Fruit fly (Drosophila melanogaster) whole organism, wandering third instar larva: ENCODE measurements around the gene CG11811.

Experiments
- Abd-B ChIP-seq: fragments of >200 bp; optimal IDR thresholded peaks from 2 replicates; lab custom pipeline; 2017; ENCODE audit warnings: missing biosample characterization, missing genetic modification characterization
- CG32264 ChIP-seq: fragments of 200-800 bp; sonication (Bioruptor generic); optimal IDR thresholded peaks from 2 replicates; lab custom pipeline; 2016; ENCODE audit warnings: missing biosample characterization, missing genetic modification characterization
- CG9705 ChIP-seq: fragments of 200-800 bp; sonication (Bioruptor generic); optimal IDR thresholded peaks from 2 replicates; lab custom pipeline; 2018; ENCODE audit warnings: missing biosample characterization, mild to moderate bottlenecking, missing genetic modification characterization
- CrebA ChIP-seq: fragments of 200-800 bp; sonication (Bioruptor generic); optimal IDR thresholded peaks from 2 replicates; lab custom pipeline; 2016; ENCODE audit warnings: missing biosample characterization, mild to moderate bottlenecking, missing genetic modification characterization, borderline replicate concordance
- Dfd ChIP-seq: fragments of >200 bp; optimal IDR thresholded peaks from 2 replicates; lab custom pipeline; 2017; ENCODE audit warnings: missing biosample characterization, missing genetic modification characterization
- Dif ChIP-seq: fragments of 200-275, 200-300 bp; sonication (Bioruptor generic); optimal IDR thresholded peaks from 2 replicates; lab custom pipeline; 2018; ENCODE audit warnings: missing biosample characterization, missing genetic modification characterization; ENCODE audit not compliant: partially characterized antibody
- GATAd ChIP-seq: sonication (Bioruptor generic); optimal IDR thresholded peaks from 2 replicates; lab custom pipeline; 2016; ENCODE audit warnings: missing biosample characterization, missing genetic modification characterization
- HLH106 ChIP-seq: fragments of 200-800 bp; optimal IDR thresholded peaks from 3 replicates; lab custom pipeline; 2019; ENCODE audit warnings: missing biosample characterization, mild to moderate bottlenecking, missing genetic modification characterization, moderate library complexity
- Hnf4 ChIP-seq: fragments of 200-800 bp; sonication (Bioruptor generic); optimal IDR thresholded peaks from 2 replicates; lab custom pipeline; 2016; ENCODE audit warnings: missing biosample characterization, mild to moderate bottlenecking, missing genetic modification characterization
- Hr78 ChIP-seq: fragments of >200 bp; optimal IDR thresholded peaks from 2 replicates; lab custom pipeline; 2017; ENCODE audit warnings: missing biosample characterization, missing genetic modification characterization
- Hr83 ChIP-seq: fragments of 200-300 bp; sonication (Bioruptor generic); optimal IDR thresholded peaks from 2 replicates; lab custom pipeline; 2016; ENCODE audit warnings: missing biosample characterization, mild to moderate bottlenecking, missing genetic modification characterization, moderate library complexity; ENCODE audit not compliant: poor library complexity, severe bottlenecking
- Jra ChIP-seq: sonication (Bioruptor generic); optimal IDR thresholded peaks from 2 replicates; lab custom pipeline; 2016; ENCODE audit warnings: missing biosample characterization, missing genetic modification characterization
- Mio ChIP-seq: sonication (Bioruptor generic); optimal IDR thresholded peaks from 2 replicates; lab custom pipeline; 2016; ENCODE audit warnings: missing biosample characterization, missing genetic modification characterization
- Myc ChIP-seq: fragments of >200 bp; optimal IDR thresholded peaks from 2 replicates; lab custom pipeline; 2017
- N ChIP-seq: fragments of >200 bp; optimal IDR thresholded peaks from 2 replicates; lab custom pipeline; 2018; ENCODE audit warnings: missing biosample characterization, missing external identifiers, missing genetic modification characterization
- OdsH ChIP-seq: fragments of 200-800 bp; sonication (Bioruptor generic); optimal IDR thresholded peaks from 2 replicates; lab custom pipeline; 2016; ENCODE audit warnings: missing biosample characterization, mild to moderate bottlenecking, missing genetic modification characterization
- Rel ChIP-seq, 2 experiments: fragments of 200-800 bp; sonication (Bioruptor generic) in 1 of 2; optimal IDR thresholded peaks; 2 replicates in 1 of 2; 3 replicates in 1 of 2; lab custom pipeline; 2016 to 2019; ENCODE audit warnings: mild to moderate bottlenecking in 2 of 2, missing biosample characterization in 2 of 2, missing genetic modification characterization in 2 of 2, moderate library complexity in 1 of 2
- Sp1 ChIP-seq: fragments of 200-800 bp; sonication (Bioruptor generic); optimal IDR thresholded peaks from 3 replicates; lab custom pipeline; 2019; ENCODE audit warnings: missing biosample characterization, mild to moderate bottlenecking, missing genetic modification characterization, moderate library complexity
- Vsx2 ChIP-seq: fragments of 200-300, 225-300 bp; sonication (Bioruptor generic); optimal IDR thresholded peaks from 2 replicates; lab custom pipeline; 2018; ENCODE audit warnings: missing biosample characterization, missing genetic modification characterization; ENCODE audit not compliant: partially characterized antibody
- br ChIP-seq: fragments of 200-800 bp; sonication (Bioruptor generic); optimal IDR thresholded peaks from 2 replicates; lab custom pipeline; 2016; ENCODE audit warnings: missing biosample characterization, missing genetic modification characterization
- brk ChIP-seq: fragments of 200-800 bp; sonication (Bioruptor generic); optimal IDR thresholded peaks from 2 replicates; lab custom pipeline; 2016; ENCODE audit warnings: missing biosample characterization, mild to moderate bottlenecking, missing genetic modification characterization
- dl ChIP-seq, 2 experiments: fragments of 175-275, 200-275 bp in 1 of 2; fragments of 200-275 bp in 1 of 2; sonication (Bioruptor generic); optimal IDR thresholded peaks; lab custom pipeline; 2018; ENCODE audit warnings: mild to moderate bottlenecking in 2 of 2, missing biosample characterization in 2 of 2, missing genetic modification characterization in 2 of 2, moderate library complexity in 2 of 2; ENCODE audit not compliant: partially characterized antibody in 2 of 2, insufficient read depth in 1 of 2
- dmrt93B ChIP-seq: fragments of 200-800 bp; sonication (Bioruptor generic); optimal IDR thresholded peaks from 2 replicates; lab custom pipeline; 2018; ENCODE audit warnings: missing biosample characterization, mild to moderate bottlenecking, missing genetic modification characterization
- dsf ChIP-seq: sonication (Bioruptor generic); optimal IDR thresholded peaks from 2 replicates; lab custom pipeline; 2016; ENCODE audit warnings: missing biosample characterization, missing genetic modification characterization, borderline replicate concordance
- ey ChIP-seq: fragments of 200-800 bp; sonication (Bioruptor generic); optimal IDR thresholded peaks from 2 replicates; lab custom pipeline; 2016; ENCODE audit warnings: missing biosample characterization, missing genetic modification characterization
- foxo ChIP-seq, 2 experiments: fragments of 200-800 bp; sonication (Bioruptor generic); optimal IDR thresholded peaks; 2 replicates in 1 of 2; 3 replicates in 1 of 2; lab custom pipeline; 2016 to 2017; ENCODE audit warnings: missing biosample characterization in 2 of 2, missing genetic modification characterization in 2 of 2
- fru ChIP-seq: fragments of 200-800 bp; sonication (Bioruptor generic); optimal IDR thresholded peaks from 3 replicates; lab custom pipeline; 2016; ENCODE audit warnings: missing biosample characterization, mild to moderate bottlenecking, missing genetic modification characterization
- h ChIP-seq: fragments of 200-800 bp; sonication (Bioruptor generic); optimal IDR thresholded peaks from 3 replicates; lab custom pipeline; 2016; ENCODE audit warnings: missing biosample characterization, mild to moderate bottlenecking, missing genetic modification characterization
- jim ChIP-seq: fragments of 175-275, 200-325 bp; sonication (Bioruptor generic); optimal IDR thresholded peaks from 2 replicates; lab custom pipeline; 2016; ENCODE audit warnings: missing biosample characterization, mild to moderate bottlenecking, missing genetic modification characterization
- lola ChIP-seq: fragments of >200 bp; optimal IDR thresholded peaks from 2 replicates; lab custom pipeline; 2017; ENCODE audit warnings: missing biosample characterization, missing genetic modification characterization
- pan ChIP-seq: fragments of >200 bp; optimal IDR thresholded peaks from 2 replicates; lab custom pipeline; 2017
- psq ChIP-seq: fragments of 200-800 bp; sonication (Bioruptor generic); optimal IDR thresholded peaks from 3 replicates; lab custom pipeline; 2017; ENCODE audit warnings: missing biosample characterization, mild to moderate bottlenecking, missing genetic modification characterization, moderate library complexity
- rgr ChIP-seq: fragments of 200-800 bp; sonication (Bioruptor generic); optimal IDR thresholded peaks from 3 replicates; lab custom pipeline; 2016; ENCODE audit warnings: missing biosample characterization, mild to moderate bottlenecking, missing genetic modification characterization
- sage ChIP-seq: fragments of 200-800 bp; sonication (Bioruptor generic); optimal IDR thresholded peaks from 2 replicates; lab custom pipeline; 2016; ENCODE audit warnings: missing biosample characterization, mild to moderate bottlenecking, missing genetic modification characterization
- sv ChIP-seq: fragments of 200-800 bp; sonication (Bioruptor generic); optimal IDR thresholded peaks from 3 replicates; lab custom pipeline; 2016; ENCODE audit warnings: missing biosample characterization, missing genetic modification characterization
- tai ChIP-seq: sonication (Bioruptor generic); optimal IDR thresholded peaks from 2 replicates; lab custom pipeline; 2016; ENCODE audit warnings: missing biosample characterization, missing genetic modification characterization
- usp ChIP-seq: fragments of >200 bp; optimal IDR thresholded peaks from 2 replicates; lab custom pipeline; 2017; ENCODE audit warnings: missing biosample characterization, missing genetic modification characterization
- woc ChIP-seq: sonication (Bioruptor generic); optimal IDR thresholded peaks from 2 replicates; lab custom pipeline; 2016; ENCODE audit warnings: missing biosample characterization, mild to moderate bottlenecking, missing genetic modification characterization

Gene CG11811

DNA sequence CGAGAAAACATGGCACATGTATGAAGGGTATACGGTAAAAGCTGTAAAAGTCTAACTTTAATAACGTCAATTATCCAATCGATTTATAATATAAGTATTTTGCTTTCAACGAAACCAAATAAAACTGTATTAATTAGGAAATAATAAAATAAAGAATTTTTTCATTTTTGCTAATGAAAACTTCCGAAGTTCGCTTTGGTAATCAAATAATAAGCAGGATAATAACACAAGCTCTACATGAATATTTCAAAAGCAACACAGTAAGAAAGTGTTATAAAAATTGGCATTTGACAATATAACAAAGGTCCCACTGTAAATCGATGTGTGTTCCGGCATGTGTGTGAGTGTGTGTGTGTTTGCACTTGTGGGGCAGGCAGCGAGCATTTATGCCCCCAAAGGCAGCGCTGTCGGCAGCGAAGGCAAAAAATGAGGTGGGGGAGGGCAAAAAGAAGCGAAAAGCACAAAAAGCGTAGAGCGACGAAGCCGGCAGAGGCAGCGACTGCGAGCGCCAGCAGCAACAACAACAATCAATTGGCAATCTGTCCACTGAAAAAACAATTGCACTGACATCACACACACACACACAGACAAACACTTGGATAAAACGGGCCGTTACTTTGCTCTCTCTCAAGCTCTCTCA lies 45.8 kb downstream of the CG11811 start:
- TF ChIP-seq CG9705 (GFP tag; lab: Kevin White, UChicago) (no peak), foxo (GFP tag; optimal IDR thresholded peaks at IDR 0.05; lab: Kevin White, UChicago) (peak in 1 of 2 experiments; percentile 26), br (GFP tag; lab: Kevin White, UChicago) (peak; percentile 27), Dif (peak; percentile 67), rgr (GFP tag; lab: Kevin White, UChicago) (peak; percentile 13), tai (GFP tag; lab: Kevin White, UChicago) (peak; percentile 27)

DNA sequence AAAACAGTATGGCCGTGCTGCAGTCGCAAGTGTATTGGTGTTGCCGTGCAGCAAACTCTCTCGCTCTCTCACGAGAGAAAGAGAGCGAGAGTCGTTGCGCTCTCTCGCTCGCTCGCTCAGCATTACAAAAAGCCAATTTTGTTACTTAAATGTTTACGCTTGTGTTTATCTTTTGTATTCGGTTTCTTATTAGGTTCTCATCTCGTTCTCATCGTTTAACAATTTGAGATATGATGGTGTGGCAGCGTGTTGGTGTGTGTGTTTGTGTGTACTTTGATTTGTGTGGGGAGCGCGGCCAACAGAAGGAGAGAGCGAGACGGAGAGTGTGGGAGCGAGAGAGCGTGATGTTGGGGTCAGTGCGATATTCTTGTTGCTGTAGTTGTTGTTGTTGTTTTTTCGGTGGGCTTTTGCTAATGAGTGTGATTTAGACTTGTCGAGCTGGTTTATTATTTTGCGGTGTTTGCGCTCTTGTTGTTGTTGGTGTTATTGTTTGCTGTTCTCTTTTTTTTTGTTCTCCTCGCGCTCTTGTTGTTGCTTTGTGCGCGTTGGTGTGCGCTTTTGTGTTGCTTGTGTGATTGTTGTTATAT lies 46.4 kb downstream of the CG11811 start:
- TF ChIP-seq Hnf4 (GFP tag; lab: Kevin White, UChicago), result peak; percentile 72
- no peak for TF ChIP-seq dmrt93B
- TF ChIP-seq N, result peak; percentile 36
- peak; percentile 54 for TF ChIP-seq h
- TF ChIP-seq dl (GFP tag; optimal IDR thresholded peaks at IDR 0.05; lab: Kevin White, UChicago; ENCODE audit: insufficient read depth in 1 of 2, partially characterized antibody in 2 of 2), result peak; percentile 45 to 64
- no peak for TF ChIP-seq dsf (GFP tag; lab: Kevin White, UChicago)
- no peak for TF ChIP-seq usp (GFP tag; lab: Kevin White, UChicago)
- no peak for TF ChIP-seq Myc (lab: Kevin White, UChicago)
- TF ChIP-seq CG32264 (GFP tag; lab: Kevin White, UChicago), result no peak
- no peak for TF ChIP-seq Mio (GFP tag; lab: Kevin White, UChicago)
- peak; percentile 72 for TF ChIP-seq CrebA (GFP tag; lab: Kevin White, UChicago)
- TF ChIP-seq sage (GFP tag; lab: Kevin White, UChicago), result no peak
- no peak for TF ChIP-seq jim (GFP tag; lab: Kevin White, UChicago)
- no peak for TF ChIP-seq HLH106 (tag; lab: Kevin White, UChicago)
- TF ChIP-seq GATAd, result no peak
- no peak for TF ChIP-seq CG9705 (GFP tag; lab: Kevin White, UChicago)
- peak; percentile 93 for TF ChIP-seq fru (GFP tag; lab: Kevin White, UChicago)
- no peak for TF ChIP-seq foxo (GFP tag; optimal IDR thresholded peaks at IDR 0.05; lab: Kevin White, UChicago)
- no peak for TF ChIP-seq Dif
- no peak for TF ChIP-seq br (GFP tag; lab: Kevin White, UChicago)
- TF ChIP-seq Dfd (GFP tag; lab: Kevin White, UChicago), result no peak
- peak; percentile 15 for TF ChIP-seq OdsH (GFP tag; lab: Kevin White, UChicago)
- peak; percentile 45 for TF ChIP-seq Jra (GFP tag; lab: Kevin White, UChicago)
- peak; percentile 45 for TF ChIP-seq Sp1 (GFP tag; lab: Kevin White, UChicago)
- TF ChIP-seq brk (GFP tag; lab: Kevin White, UChicago), result peak; percentile 41
- TF ChIP-seq tai (GFP tag; lab: Kevin White, UChicago), result peak; percentile 21
- TF ChIP-seq Rel (GFP tag; optimal IDR thresholded peaks at IDR 0.05; lab: Kevin White, UChicago), result no peak
- TF ChIP-seq Rel (tag; optimal IDR thresholded peaks at IDR 0.05; lab: Kevin White, UChicago), result peak; percentile 73
- no peak for TF ChIP-seq Hr78
- no peak for TF ChIP-seq Abd-B
- TF ChIP-seq Vsx2 (GFP tag; lab: Kevin White, UChicago), result peak; percentile 80
- TF ChIP-seq lola (GFP tag; lab: Kevin White, UChicago), result no peak
- no peak for TF ChIP-seq sv (GFP tag; lab: Kevin White, UChicago)
- TF ChIP-seq Hr83, result no peak
- TF ChIP-seq psq (GFP tag; lab: Kevin White, UChicago), result peak; percentile 83
- no peak for TF ChIP-seq pan (lab: Kevin White, UChicago)
- TF ChIP-seq woc (GFP tag; lab: Kevin White, UChicago), result no peak
- peak; percentile 41 for TF ChIP-seq rgr (GFP tag; lab: Kevin White, UChicago)
- no peak for TF ChIP-seq ey (GFP tag; lab: Kevin White, UChicago)
- TF ChIP-seq, all 38 proteins: peak for 15
